Worm (Caenorhabditis elegans): ENCODE measurements around the gene F40A3.7.

ce11 chrV:7853900-7854299 lies 45.8 kb downstream of the F40A3.7 start:
- TF ChIP-seq sox-4 (tag; optimal IDR thresholded peaks at IDR 0.05) (no peak), fkh-6 (tag; optimal IDR thresholded peaks at IDR 0.05) (no peak), lin-11 (tag; optimal IDR thresholded peaks at IDR 0.05) (no peak), fkh-10 (GFP tag; optimal IDR thresholded peaks at IDR 0.05) (no peak), sox-2 (GFP tag; IDR thresholded peaks at IDR 0.05) (no peak), C08G9.2 (tag; optimal IDR thresholded peaks at IDR 0.05) (no peak), odd-2 (tag; optimal IDR thresholded peaks at IDR 0.05) (no peak), syd-9 (tag; optimal IDR thresholded peaks at IDR 0.05) (no peak), zip-5 (tag; optimal IDR thresholded peaks at IDR 0.05) (no peak), dmd-4 (tag; optimal IDR thresholded peaks at IDR 0.05; ENCODE audit: borderline replicate concordance) (no peak), ztf-16 (tag; optimal IDR thresholded peaks at IDR 0.05) (no peak)

Measured in whole organism, late embryonic.